Worm (Caenorhabditis elegans) whole organism, mixed stage, embryonic: Measurements from ENCODE around the gene C05C8.5.

Source experiments
- M03D4.4 ChIP-seq: sonication (generic microtip); optimal IDR thresholded peaks from 2 replicates; lab custom pipeline; 2017; ENCODE audit warnings: mild to moderate bottlenecking, missing genetic modification characterization, missing compliant biosample characterization
- bed-3 ChIP-seq: fragments of 200-800 bp; sonication (Bioruptor generic); optimal IDR thresholded peaks from 3 replicates; lab custom pipeline; 2018; ENCODE audit warnings: mild to moderate bottlenecking, missing genetic modification characterization, moderate library complexity, missing compliant biosample characterization
- blmp-1 ChIP-seq: fragments of 150-350 bp; optimal IDR thresholded peaks from 2 replicates; lab custom pipeline; 2014; ENCODE audit warnings: missing biosample characterization, missing genetic modification characterization
- ceh-39 ChIP-seq: fragments of 150-350 bp; optimal IDR thresholded peaks from 2 replicates; lab custom pipeline; 2014; ENCODE audit warnings: missing biosample characterization, missing genetic modification characterization
- ceh-43 ChIP-seq: fragments of 200-800 bp; sonication (Bioruptor generic); optimal IDR thresholded peaks from 2 replicates; lab custom pipeline; 2018; ENCODE audit warnings: mild to moderate bottlenecking, missing genetic modification characterization, moderate library complexity, missing compliant biosample characterization
- ceh-83 ChIP-seq: fragments of 200-800 bp; sonication (Bioruptor generic); optimal IDR thresholded peaks from 2 replicates; lab custom pipeline; 2018; ENCODE audit warnings: mild to moderate bottlenecking, missing genetic modification characterization, missing compliant biosample characterization
- ces-1 ChIP-seq: fragments of 150-350 bp; optimal IDR thresholded peaks from 2 replicates; lab custom pipeline; 2014; ENCODE audit warnings: missing biosample characterization, missing genetic modification reagents, missing genetic modification characterization
- cnd-1 ChIP-seq: fragments of 200-800 bp; sonication (Bioruptor generic); optimal IDR thresholded peaks from 2 replicates; lab custom pipeline; 2018; ENCODE audit warnings: mild to moderate bottlenecking, missing genetic modification characterization, missing compliant biosample characterization
- drap-1 ChIP-seq: fragments of 200-800 bp; sonication (Bioruptor generic); optimal IDR thresholded peaks from 3 replicates; lab custom pipeline; 2018; ENCODE audit warnings: mild to moderate bottlenecking, missing genetic modification characterization, missing compliant biosample characterization
- elt-1 ChIP-seq: sonication (generic microtip); optimal IDR thresholded peaks from 2 replicates; lab custom pipeline; 2017; ENCODE audit warnings: missing genetic modification characterization, mild to moderate bottlenecking, missing compliant biosample characterization, antibody characterized with exemption, moderate library complexity, borderline replicate concordance; ENCODE audit not compliant: insufficient read depth
- elt-3 ChIP-seq: fragments of 150-350 bp; optimal IDR thresholded peaks from 2 replicates; lab custom pipeline; 2014; ENCODE audit warnings: missing biosample characterization, missing genetic modification characterization
- flh-1 ChIP-seq: fragments of 200-800 bp; sonication (Bioruptor generic); optimal IDR thresholded peaks from 2 replicates; lab custom pipeline; 2018; ENCODE audit warnings: mild to moderate bottlenecking, missing genetic modification characterization, moderate library complexity, missing compliant biosample characterization
- ham-2 ChIP-seq: fragments of 200-800 bp; sonication (Bioruptor generic); optimal IDR thresholded peaks from 2 replicates; lab custom pipeline; 2018; ENCODE audit warnings: mild to moderate bottlenecking, missing genetic modification characterization, missing compliant biosample characterization
- hlh-1 ChIP-seq: fragments of 150-350 bp; optimal IDR thresholded peaks from 2 replicates; lab custom pipeline; 2014; ENCODE audit warnings: missing biosample characterization, missing genetic modification reagents, missing genetic modification characterization
- lin-13 ChIP-seq: fragments of 150-350 bp; optimal IDR thresholded peaks from 2 replicates; lab custom pipeline; 2014; ENCODE audit warnings: missing biosample characterization, missing genetic modification characterization
- lin-32 ChIP-seq: fragments of 200-800 bp; sonication (Bioruptor generic); optimal IDR thresholded peaks from 2 replicates; lab custom pipeline; 2018; ENCODE audit warnings: mild to moderate bottlenecking, missing genetic modification characterization, missing compliant biosample characterization
- lsy-2 ChIP-seq: fragments of 150-350 bp; optimal IDR thresholded peaks from 2 replicates; lab custom pipeline; 2014; ENCODE audit warnings: missing biosample characterization, missing genetic modification characterization
- mab-5 ChIP-seq: fragments of 150-350 bp; optimal IDR thresholded peaks from 2 replicates; lab custom pipeline; 2014; ENCODE audit warnings: missing biosample characterization, missing genetic modification characterization
- mep-1 ChIP-seq: fragments of 150-350 bp; optimal IDR thresholded peaks from 2 replicates; lab custom pipeline; 2017; ENCODE audit warnings: missing biosample characterization, missing genetic modification reagents, missing genetic modification characterization, inconsistent platforms
- mls-2 ChIP-seq: sonication (generic microtip); optimal IDR thresholded peaks from 2 replicates; lab custom pipeline; 2016; ENCODE audit warnings: mild to moderate bottlenecking, missing genetic modification characterization, moderate library complexity, missing compliant biosample characterization
- nhr-12 ChIP-seq: fragments of 150-350 bp; optimal IDR thresholded peaks from 2 replicates; lab custom pipeline; 2014; ENCODE audit warnings: missing biosample characterization, missing genetic modification characterization
- nhr-2 ChIP-seq: fragments of 150-350 bp; optimal IDR thresholded peaks from 2 replicates; lab custom pipeline; 2014; ENCODE audit warnings: missing biosample characterization, missing genetic modification characterization
- nhr-237 ChIP-seq: fragments of 150-350 bp; optimal IDR thresholded peaks from 2 replicates; lab custom pipeline; 2014; ENCODE audit warnings: missing biosample characterization, missing genetic modification characterization
- nhr-28 ChIP-seq: fragments of 150-350 bp; optimal IDR thresholded peaks from 2 replicates; lab custom pipeline; 2014; ENCODE audit warnings: missing biosample characterization, missing genetic modification characterization
- nhr-76 ChIP-seq: sonication (generic microtip); optimal IDR thresholded peaks from 2 replicates; lab custom pipeline; 2017; ENCODE audit warnings: missing biosample characterization, missing genetic modification characterization
- pha-4 ChIP-seq: fragments of 150-350 bp; optimal IDR thresholded peaks from 2 replicates; lab custom pipeline; 2018; ENCODE audit warnings: missing biosample characterization, missing genetic modification reagents, missing genetic modification characterization
- sem-2 ChIP-seq: fragments of 200-800 bp; sonication (Bioruptor generic); optimal IDR thresholded peaks from 2 replicates; lab custom pipeline; 2018; ENCODE audit warnings: mild to moderate bottlenecking, missing genetic modification characterization, missing compliant biosample characterization
- snpc-4 ChIP-seq: fragments of 150-350 bp; optimal IDR thresholded peaks from 2 replicates; lab custom pipeline; 2014; ENCODE audit warnings: missing biosample characterization, missing genetic modification characterization
- sptf-1 ChIP-seq: sonication (generic microtip); optimal IDR thresholded peaks from 2 replicates; lab custom pipeline; 2017; ENCODE audit warnings: mild to moderate bottlenecking, missing genetic modification characterization, moderate library complexity, missing compliant biosample characterization
- tbx-8 ChIP-seq: fragments of 200-800 bp; sonication (Bioruptor generic); optimal IDR thresholded peaks from 2 replicates; lab custom pipeline; 2018; ENCODE audit warnings: mild to moderate bottlenecking, missing genetic modification characterization, moderate library complexity, missing compliant biosample characterization
- unc-120 ChIP-seq: sonication (generic microtip); optimal IDR thresholded peaks from 2 replicates; lab custom pipeline; 2017; ENCODE audit warnings: missing genetic modification characterization, missing compliant biosample characterization; ENCODE audit not compliant: poor library complexity, severe bottlenecking
- unc-39 ChIP-seq: fragments of 150-350 bp; optimal IDR thresholded peaks from 2 replicates; lab custom pipeline; 2014; ENCODE audit warnings: missing biosample characterization, missing genetic modification characterization
- unc-62 ChIP-seq: fragments of 150-350 bp; optimal IDR thresholded peaks from 2 replicates; lab custom pipeline; 2014; ENCODE audit warnings: missing biosample characterization, missing genetic modification reagents, missing genetic modification characterization
- zip-8 ChIP-seq: fragments of 150-350 bp; optimal IDR thresholded peaks from 2 replicates; lab custom pipeline; 2014; ENCODE audit warnings: missing biosample characterization, missing genetic modification characterization
- ztf-11 ChIP-seq: fragments of 150-350 bp; optimal IDR thresholded peaks from 2 replicates; lab custom pipeline; 2014; ENCODE audit warnings: missing biosample characterization, missing genetic modification characterization

The C05C8.5 gene

DNA sequence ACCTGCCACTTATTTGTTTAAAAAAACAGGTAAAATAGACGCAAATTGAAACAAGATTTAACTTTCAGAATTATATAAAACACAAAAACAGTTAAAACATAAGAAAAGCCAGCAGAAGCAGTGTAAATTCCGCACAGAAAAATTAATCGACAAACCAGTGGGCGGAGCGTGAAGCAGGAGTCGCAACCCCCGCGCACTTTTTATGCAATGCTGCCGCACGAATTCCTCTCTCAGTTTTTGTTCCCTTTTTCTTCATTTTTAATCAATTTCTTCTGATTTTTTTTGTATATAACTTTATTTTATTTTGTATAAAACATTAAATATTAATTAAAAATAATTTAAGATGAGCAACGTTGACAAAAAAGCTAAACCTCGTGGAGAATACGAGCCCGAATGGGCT lies 3.8 kb downstream of the C05C8.5 start, which contains the start of the genes gei-6 and krr-1:
Gene gei-6 (minus strand): TSS at position 2 of the 400 bp plus-strand sequence.
Gene krr-1 (plus strand): TSS at position 344 of the 400 bp plus-strand sequence.
- TF ChIP-seq lin-32 (GFP tag; lab: Kevin White, UChicago) (peak; percentile 74), unc-120 (tag; lab: Kevin White, UChicago) (peak; percentile 70), lin-13 (tag; lab: Kevin White, UChicago) (peak; percentile 74), mls-2 (tag; lab: Kevin White, UChicago) (peak; percentile 87), unc-62 (GFP tag; lab: Kevin White, UChicago) (peak; percentile 7), sem-2 (GFP tag; lab: Kevin White, UChicago) (peak; percentile 71), nhr-28 (no peak), nhr-237 (peak; percentile 39), elt-1 (tag; lab: Kevin White, UChicago) (peak; percentile 60), ztf-11 (peak; percentile 89), sptf-1 (tag; lab: Kevin White, UChicago) (peak; percentile 94), cnd-1 (peak; percentile 80), drap-1 (GFP tag; lab: Kevin White, UChicago) (peak; percentile 80), ceh-39 (no peak), ces-1 (peak; percentile 19), M03D4.4 (tag; lab: Kevin White, UChicago) (peak; percentile 91), bed-3 (GFP tag; lab: Kevin White, UChicago) (peak; percentile 73), mep-1 (peak; percentile 82), unc-39 (tag; lab: Kevin White, UChicago) (no peak), ceh-83 (peak; percentile 70), pha-4 (tag; lab: Kevin White, UChicago) (peak; percentile 4), hlh-1 (tag; lab: Kevin White, UChicago) (peak; percentile 86), snpc-4 (tag; lab: Kevin White, UChicago) (no peak), nhr-12 (tag; lab: Kevin White, UChicago) (peak; percentile 46), blmp-1 (tag; lab: Kevin White, UChicago) (peak; percentile 81), zip-8 (tag; lab: Kevin White, UChicago) (no peak), mab-5 (tag; lab: Kevin White, UChicago) (peak; percentile 31), nhr-76 (tag; lab: Kevin White, UChicago) (peak; percentile 44), nhr-2 (tag; lab: Kevin White, UChicago) (no peak), ham-2 (GFP tag; lab: Kevin White, UChicago) (peak; percentile 79), elt-3 (tag; lab: Kevin White, UChicago) (peak; percentile 1), flh-1 (GFP tag; lab: Kevin White, UChicago) (peak; percentile 55), ceh-43 (peak; percentile 89), tbx-8 (GFP tag; lab: Kevin White, UChicago) (peak; percentile 76), lsy-2 (tag; lab: Kevin White, UChicago) (peak; percentile 65)

DNA sequence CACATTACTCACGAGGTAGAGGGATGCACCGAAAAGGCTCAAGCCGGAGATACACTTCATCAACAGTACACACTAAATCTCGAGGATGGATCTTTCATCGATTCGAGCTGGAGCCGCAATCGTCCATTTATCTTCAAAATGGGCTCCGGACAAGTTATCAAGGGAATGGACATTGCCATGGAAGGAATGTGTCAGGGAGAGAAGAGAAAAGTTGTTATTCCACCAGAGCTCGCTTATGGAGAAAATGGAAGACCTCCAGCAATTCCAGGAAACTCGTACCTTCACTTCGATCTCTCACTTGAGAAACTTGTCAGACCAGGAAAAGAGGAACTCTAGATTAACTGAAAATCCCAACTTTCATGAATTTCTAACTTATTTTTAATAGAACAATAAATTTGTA lies 8.7 kb downstream of the C05C8.5 start:
- TF ChIP-seq mep-1 (no peak), sem-2 (GFP tag; lab: Kevin White, UChicago) (no peak), nhr-28 (no peak), M03D4.4 (tag; lab: Kevin White, UChicago) (no peak), unc-39 (tag; lab: Kevin White, UChicago) (no peak), drap-1 (GFP tag; lab: Kevin White, UChicago) (no peak), pha-4 (tag; lab: Kevin White, UChicago) (no peak), sptf-1 (tag; lab: Kevin White, UChicago) (no peak), ztf-11 (no peak), lin-13 (tag; lab: Kevin White, UChicago) (no peak), ceh-39 (no peak), hlh-1 (tag; lab: Kevin White, UChicago) (no peak), elt-1 (tag; lab: Kevin White, UChicago) (no peak)

DNA sequence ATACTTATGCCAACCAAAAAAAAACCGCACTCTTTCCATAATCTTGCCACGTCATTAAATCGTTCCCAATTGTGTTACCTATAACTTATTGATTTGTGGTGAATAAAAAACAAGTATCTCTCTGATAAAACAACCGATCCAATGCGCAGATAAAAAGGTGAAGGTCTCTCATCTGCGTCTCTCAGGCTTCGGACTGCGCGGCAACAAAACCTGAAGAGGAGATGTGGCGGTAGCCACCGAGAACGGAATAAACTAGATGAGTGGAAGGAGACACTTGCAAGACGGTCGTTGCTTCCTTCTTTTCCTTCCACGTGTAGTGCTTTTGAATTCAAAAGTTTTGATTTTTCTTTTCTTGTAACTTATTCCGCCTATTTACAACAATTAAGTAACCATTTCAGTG lies 9.7 kb downstream of the C05C8.5 start, which contains the start of gene fkb-3:
Gene fkb-3 (plus strand): TSS at position 277 of the 400 bp plus-strand sequence.
- TF ChIP-seq sem-2 (GFP tag; lab: Kevin White, UChicago) (no peak), unc-39 (tag; lab: Kevin White, UChicago) (no peak)
